Worm (Caenorhabditis elegans) whole organism, L3 larva: ENCODE results near the gene clu-1.

Experiments
- ZK546.5 ChIP-seq: sonication (generic microtip); optimal IDR thresholded peaks from 2 replicates; lab custom pipeline; 2017; ENCODE audit warnings: missing biosample characterization, missing genetic modification characterization
- ama-1 ChIP-seq: fragments of 150-350 bp; optimal IDR thresholded peaks from 2 replicates; lab custom pipeline; 2018
- ceh-28 ChIP-seq: fragments of 150-350 bp; optimal IDR thresholded peaks from 2 replicates; lab custom pipeline; 2014; ENCODE audit warnings: missing biosample characterization, missing genetic modification reagents, missing genetic modification characterization
- ceh-82 ChIP-seq: fragments of 150-350 bp; optimal IDR thresholded peaks from 2 replicates; lab custom pipeline; 2014; ENCODE audit warnings: missing biosample characterization, missing genetic modification characterization
- ceh-9 ChIP-seq: sonication (generic microtip); optimal IDR thresholded peaks from 2 replicates; lab custom pipeline; 2018; ENCODE audit warnings: missing biosample characterization, missing genetic modification characterization
- daf-12 ChIP-seq: fragments of 150-350 bp; optimal IDR thresholded peaks from 2 replicates; lab custom pipeline; 2014; ENCODE audit warnings: missing biosample characterization, missing genetic modification reagents, missing genetic modification characterization
- egl-27 ChIP-seq: sonication (generic microtip); optimal IDR thresholded peaks from 4 replicates; lab custom pipeline; 2017; ENCODE audit warnings: missing biosample characterization, missing genetic modification reagents, missing genetic modification characterization
- egl-5 ChIP-seq: fragments of 150-350 bp; optimal IDR thresholded peaks from 2 replicates; lab custom pipeline; 2017; ENCODE audit warnings: missing biosample characterization, missing genetic modification reagents, missing genetic modification characterization, inconsistent platforms
- elt-1 ChIP-seq: fragments of 150-350 bp; optimal IDR thresholded peaks from 2 replicates; lab custom pipeline; 2014; ENCODE audit warnings: missing biosample characterization, missing genetic modification characterization
- elt-3 ChIP-seq, 3 experiments: fragments of 150-350 bp in 1 of 3; sonication (generic microtip) in 2 of 3; optimal IDR thresholded peaks; 2 replicates in 2 of 3; 4 replicates in 1 of 3; lab custom pipeline; 2014 to 2017; ENCODE audit warnings: missing biosample characterization in 3 of 3, missing genetic modification characterization in 3 of 3
- eor-1 ChIP-seq, 2 experiments: fragments of 150-350 bp; optimal IDR thresholded peaks; 2 replicates each; lab custom pipeline; 2014 to 2018; ENCODE audit warnings: missing biosample characterization in 2 of 2, missing genetic modification characterization in 2 of 2
- fkh-2 ChIP-seq: fragments of 150-350 bp; optimal IDR thresholded peaks from 2 replicates; lab custom pipeline; 2014; ENCODE audit warnings: missing biosample characterization, missing genetic modification reagents, missing genetic modification characterization
- fos-1 ChIP-seq: fragments of 150-350 bp; optimal IDR thresholded peaks from 2 replicates; lab custom pipeline; 2014; ENCODE audit warnings: missing biosample characterization, missing genetic modification characterization
- hmg-11 ChIP-seq: sonication (generic microtip); optimal IDR thresholded peaks from 2 replicates; lab custom pipeline; 2016; ENCODE audit warnings: missing genetic modification characterization, missing compliant biosample characterization
- lin-39 ChIP-seq: fragments of 150-350 bp; optimal IDR thresholded peaks from 2 replicates; lab custom pipeline; 2018; ENCODE audit warnings: missing biosample characterization, missing genetic modification reagents, missing genetic modification characterization
- mml-1 ChIP-seq: fragments of 150-350 bp; sonication (generic microtip); optimal IDR thresholded peaks from 3 replicates; lab custom pipeline; 2014; ENCODE audit warnings: missing biosample characterization, missing genetic modification characterization
- nfya-1 ChIP-seq: sonication (generic microtip); optimal IDR thresholded peaks from 2 replicates; lab custom pipeline; 2017; ENCODE audit warnings: missing genetic modification characterization, mild to moderate bottlenecking, missing compliant biosample characterization, antibody characterized with exemption, moderate library complexity; ENCODE audit not compliant: insufficient read depth
- nhr-11 ChIP-seq: fragments of 150-350 bp; optimal IDR thresholded peaks from 2 replicates; lab custom pipeline; 2014; ENCODE audit warnings: missing biosample characterization, missing genetic modification characterization
- nhr-23 ChIP-seq: fragments of 150-350 bp; optimal IDR thresholded peaks from 2 replicates; lab custom pipeline; 2014; ENCODE audit warnings: missing biosample characterization, missing genetic modification reagents, missing genetic modification characterization
- nhr-237 ChIP-seq: fragments of 150-350 bp; optimal IDR thresholded peaks from 2 replicates; lab custom pipeline; 2014; ENCODE audit warnings: missing biosample characterization, missing genetic modification characterization
- nhr-25 ChIP-seq: sonication (generic microtip); optimal IDR thresholded peaks from 2 replicates; lab custom pipeline; 2017; ENCODE audit warnings: missing biosample characterization, missing genetic modification characterization
- nhr-76 ChIP-seq: fragments of 150-350 bp; sonication (generic microtip); optimal IDR thresholded peaks from 5 replicates; lab custom pipeline; 2014; ENCODE audit warnings: missing biosample characterization, missing genetic modification characterization
- nhr-77 ChIP-seq: fragments of 150-350 bp; optimal IDR thresholded peaks from 2 replicates; lab custom pipeline; 2014; ENCODE audit warnings: missing biosample characterization, missing genetic modification characterization
- pha-4 ChIP-seq: fragments of 150-350 bp; optimal IDR thresholded peaks from 2 replicates; lab custom pipeline; 2014; ENCODE audit warnings: missing biosample characterization, missing genetic modification reagents, missing genetic modification characterization
- pqm-1 ChIP-seq: fragments of 150-350 bp; optimal IDR thresholded peaks from 2 replicates; lab custom pipeline; 2017; ENCODE audit warnings: missing biosample characterization, missing genetic modification characterization, inconsistent platforms
- sea-2 ChIP-seq: fragments of 150-350 bp; sonication (generic microtip); optimal IDR thresholded peaks from 4 replicates; lab custom pipeline; 2014; ENCODE audit warnings: missing biosample characterization, missing genetic modification reagents, missing genetic modification characterization
- unc-39 ChIP-seq: sonication (generic microtip); optimal IDR thresholded peaks from 4 replicates; lab custom pipeline; 2017; ENCODE audit warnings: missing biosample characterization, missing genetic modification characterization

The clu-1 gene

ce11 chrIII:9542280-9542679 lies 21.0 kb upstream of the clu-1 start, which contains the start of gene mut-7:
Gene mut-7 (minus strand): TSS chrIII:9542380.
- TF ChIP-seq fkh-2 (tag; lab: Kevin White, UChicago) (no peak), nhr-77 (tag; lab: Kevin White, UChicago) (no peak), unc-39 (tag; lab: Kevin White, UChicago) (no peak)

- TF ChIP-seq lin-39 (tag; lab: Kevin White, UChicago): no peak
- TF ChIP-seq nfya-1 (tag; lab: Kevin White, UChicago): peak; percentile 44
- TF ChIP-seq pha-4 (tag; lab: Kevin White, UChicago): peak; percentile 67
- peak; percentile 63 for TF ChIP-seq ceh-28 (tag; lab: Kevin White, UChicago)
These were observed 17.4 kb upstream of the clu-1 start, which contains the start of gene ZK1098.3 for ce11 chrIII:9538655-9539155. Gene ZK1098.3 (minus strand): TSS chrIII:9538705.

- TF ChIP-seq pha-4 (tag; lab: Kevin White, UChicago): peak; percentile 69
- TF ChIP-seq nfya-1 (tag; lab: Kevin White, UChicago): peak; percentile 34
- TF ChIP-seq sea-2 (GFP tag; lab: Kevin White, UChicago): no peak
These were observed 7.6 kb upstream of the clu-1 start, which contains the start of gene ZK1098.2 for ce11 chrIII:9528824-9529223. Gene ZK1098.2 (plus strand): TSS chrIII:9529159.

- TF ChIP-seq egl-5 (tag; lab: Kevin White, UChicago) (no peak), hmg-11 (tag; lab: Kevin White, UChicago) (no peak), nhr-25 (no peak)
These were observed 5.6 kb upstream of the clu-1 start, which contains the start of gene ZK1098.6 for ce11 chrIII:9526851-9527250. Gene ZK1098.6 (plus strand): TSS chrIII:9527151.

ce11 chrIII:9525252-9525651 lies 4.0 kb upstream of the clu-1 start, which contains the start of gene trpp-3:
Gene trpp-3 (plus strand): TSS chrIII:9525552.
- TF ChIP-seq unc-39 (tag; lab: Kevin White, UChicago) (no peak), nhr-77 (tag; lab: Kevin White, UChicago) (no peak), elt-1 (tag; lab: Kevin White, UChicago) (no peak), nhr-25 (no peak), fos-1 (tag; lab: Kevin White, UChicago) (no peak), mml-1 (no peak), fkh-2 (tag; lab: Kevin White, UChicago) (no peak), ZK546.5 (tag; lab: Kevin White, UChicago) (no peak), eor-1 (tag; optimal IDR thresholded peaks at IDR 0.05; lab: Kevin White, UChicago) (no peak), egl-27 (no peak), nhr-23 (tag; lab: Kevin White, UChicago) (no peak), nhr-237 (no peak), pha-4 (tag; lab: Kevin White, UChicago) (no peak), pqm-1 (tag; lab: Kevin White, UChicago) (no peak), nhr-76 (no peak), ceh-9 (no peak), nhr-11 (tag; lab: Kevin White, UChicago) (no peak), ceh-82 (tag; lab: Kevin White, UChicago) (no peak), elt-3 (tag; optimal IDR thresholded peaks at IDR 0.05; lab: Kevin White, UChicago) (no peak)

ce11 chrIII:9523581-9523980 lies 2.3 kb upstream of the clu-1 start, which contains the start of gene mrps-23:
Gene mrps-23 (minus strand): TSS chrIII:9523672.
- no peak for TF ChIP-seq daf-12 (tag; lab: Kevin White, UChicago)
- TF ChIP-seq hmg-11 (tag; lab: Kevin White, UChicago): peak; percentile 22
- no peak for TF ChIP-seq ceh-9
- TF ChIP-seq pha-4 (tag; lab: Kevin White, UChicago): peak; percentile 3
- TF ChIP-seq nfya-1 (tag; lab: Kevin White, UChicago): peak; percentile 48
- no peak for TF ChIP-seq nhr-77 (tag; lab: Kevin White, UChicago)
- no peak for TF ChIP-seq unc-39 (tag; lab: Kevin White, UChicago)

ce11 chrIII:9516148-9516547 lies 5.1 kb downstream of the clu-1 start, which contains the start of gene F55H2.7:
Gene F55H2.7 (minus strand): TSS chrIII:9516248.
- no peak for TF ChIP-seq ama-1
